Worm (Caenorhabditis elegans) whole organism, L2 larva: Measurements from ENCODE around the gene F54D12.10.

Experiments used
- C34F6.9 ChIP-seq: fragments of 150-350 bp; optimal IDR thresholded peaks from 2 replicates; lab custom pipeline; 2014; ENCODE audit warnings: missing biosample characterization, missing genetic modification characterization
- F13H6.1 ChIP-seq: sonication (generic microtip); optimal IDR thresholded peaks from 2 replicates; lab custom pipeline; 2016; ENCODE audit warnings: missing genetic modification characterization, missing compliant biosample characterization
- R02D3.7 ChIP-seq: fragments of 150-350 bp; optimal IDR thresholded peaks from 2 replicates; lab custom pipeline; 2014; ENCODE audit warnings: missing biosample characterization, missing genetic modification characterization
- alr-1 ChIP-seq: fragments of 150-350 bp; optimal IDR thresholded peaks from 2 replicates; lab custom pipeline; 2014; ENCODE audit warnings: missing biosample characterization, missing genetic modification characterization
- ama-1 ChIP-seq: fragments of 150-350 bp; optimal IDR thresholded peaks from 2 replicates; lab custom pipeline; 2018; ENCODE audit warnings: inconsistent platforms
- ceh-16 ChIP-seq: fragments of 150-350 bp; optimal IDR thresholded peaks from 2 replicates; lab custom pipeline; 2014; ENCODE audit warnings: missing biosample characterization, missing genetic modification characterization
- crh-2 ChIP-seq: sonication (generic microtip); optimal IDR thresholded peaks from 2 replicates; lab custom pipeline; 2017; ENCODE audit warnings: missing biosample characterization, missing genetic modification characterization
- dmd-4 ChIP-seq: sonication (generic microtip); optimal IDR thresholded peaks from 2 replicates; lab custom pipeline; 2017; ENCODE audit warnings: missing biosample characterization, missing genetic modification characterization
- elt-1 ChIP-seq: fragments of 150-350 bp; optimal IDR thresholded peaks from 2 replicates; lab custom pipeline; 2014; ENCODE audit warnings: missing biosample characterization, missing genetic modification characterization
- elt-3 ChIP-seq: sonication (generic microtip); optimal IDR thresholded peaks from 2 replicates; lab custom pipeline; 2017; ENCODE audit warnings: missing biosample characterization, missing genetic modification characterization
- fos-1 ChIP-seq: fragments of 150-350 bp; optimal IDR thresholded peaks from 2 replicates; lab custom pipeline; 2014; ENCODE audit warnings: missing biosample characterization, missing genetic modification characterization
- lin-13 ChIP-seq: fragments of 150-350 bp; optimal IDR thresholded peaks from 2 replicates; lab custom pipeline; 2014; ENCODE audit warnings: missing biosample characterization, missing genetic modification reagents, missing genetic modification characterization
- lin-39 ChIP-seq: fragments of 150-350 bp; optimal IDR thresholded peaks from 2 replicates; lab custom pipeline; 2014; ENCODE audit warnings: missing biosample characterization, missing genetic modification reagents, missing genetic modification characterization
- lsy-2 ChIP-seq, 2 experiments: fragments of 150-350 bp in 1 of 2; sonication (generic microtip) in 1 of 2; optimal IDR thresholded peaks; 2 replicates each; lab custom pipeline; 2014 to 2017; ENCODE audit warnings: missing biosample characterization in 2 of 2, missing genetic modification characterization in 2 of 2
- mab-5 ChIP-seq: fragments of 150-350 bp; optimal IDR thresholded peaks from 2 replicates; lab custom pipeline; 2014; ENCODE audit warnings: missing biosample characterization, missing genetic modification characterization
- nhr-11 ChIP-seq: fragments of 150-350 bp; optimal IDR thresholded peaks from 2 replicates; lab custom pipeline; 2014; ENCODE audit warnings: missing biosample characterization, missing genetic modification characterization
- nhr-12 ChIP-seq: fragments of 150-350 bp; optimal IDR thresholded peaks from 2 replicates; lab custom pipeline; 2014; ENCODE audit warnings: missing biosample characterization, missing genetic modification characterization
- nhr-21 ChIP-seq: fragments of 150-350 bp; optimal IDR thresholded peaks from 2 replicates; lab custom pipeline; 2014; ENCODE audit warnings: missing biosample characterization, missing genetic modification characterization
- nhr-77 ChIP-seq: fragments of 150-350 bp; optimal IDR thresholded peaks from 2 replicates; lab custom pipeline; 2014; ENCODE audit warnings: missing biosample characterization, missing genetic modification characterization
- peb-1 ChIP-seq: fragments of 150-350 bp; optimal IDR thresholded peaks from 2 replicates; lab custom pipeline; 2014; ENCODE audit warnings: missing biosample characterization, missing genetic modification characterization
- sem-4 ChIP-seq: fragments of 150-350 bp; optimal IDR thresholded peaks from 2 replicates; lab custom pipeline; 2014; ENCODE audit warnings: missing biosample characterization, missing genetic modification reagents, missing genetic modification characterization
- skn-1 ChIP-seq: sonication (generic microtip); optimal IDR thresholded peaks from 2 replicates; lab custom pipeline; 2017; ENCODE audit warnings: missing biosample characterization, missing genetic modification characterization
- sma-3 ChIP-seq: sonication (generic microtip); optimal IDR thresholded peaks from 2 replicates; lab custom pipeline; 2016; ENCODE audit warnings: missing genetic modification reagents, missing genetic modification characterization, missing compliant biosample characterization
- sma-9 ChIP-seq, 2 experiments: fragments of 150-350 bp in 1 of 2; sonication (generic microtip) in 1 of 2; optimal IDR thresholded peaks; 2 replicates each; lab custom pipeline; 2014 to 2016; ENCODE audit warnings: missing genetic modification characterization in 2 of 2, mild to moderate bottlenecking in 1 of 2, missing biosample characterization in 1 of 2, missing compliant biosample characterization in 1 of 2, missing genetic modification reagents in 1 of 2, moderate library complexity in 1 of 2
- unc-55 ChIP-seq: fragments of 150-350 bp; sonication (generic microtip); optimal IDR thresholded peaks from 3 replicates; lab custom pipeline; 2014; ENCODE audit warnings: missing biosample characterization, missing genetic modification reagents, missing genetic modification characterization
- unc-62 ChIP-seq: fragments of 150-350 bp; optimal IDR thresholded peaks from 2 replicates; lab custom pipeline; 2014; ENCODE audit warnings: missing biosample characterization, missing genetic modification reagents, missing genetic modification characterization
- zag-1 ChIP-seq: fragments of 150-350 bp; optimal IDR thresholded peaks from 2 replicates; lab custom pipeline; 2014; ENCODE audit warnings: missing biosample characterization, missing genetic modification characterization
- ztf-1 ChIP-seq: fragments of 200-800 bp; sonication (Bioruptor generic); conservative IDR thresholded peaks from 2 replicates; pipeline ENCODE4 v1.3.6; 2022; ENCODE audit warnings: missing genetic modification characterization, missing compliant biosample characterization
- ztf-11 ChIP-seq: sonication (generic microtip); optimal IDR thresholded peaks from 2 replicates; lab custom pipeline; 2017; ENCODE audit warnings: missing biosample characterization, missing genetic modification characterization
- ztf-4 ChIP-seq: fragments of 150-350 bp; optimal IDR thresholded peaks from 2 replicates; lab custom pipeline; 2014; ENCODE audit warnings: missing biosample characterization, missing genetic modification characterization

Gene F54D12.10

DNA sequence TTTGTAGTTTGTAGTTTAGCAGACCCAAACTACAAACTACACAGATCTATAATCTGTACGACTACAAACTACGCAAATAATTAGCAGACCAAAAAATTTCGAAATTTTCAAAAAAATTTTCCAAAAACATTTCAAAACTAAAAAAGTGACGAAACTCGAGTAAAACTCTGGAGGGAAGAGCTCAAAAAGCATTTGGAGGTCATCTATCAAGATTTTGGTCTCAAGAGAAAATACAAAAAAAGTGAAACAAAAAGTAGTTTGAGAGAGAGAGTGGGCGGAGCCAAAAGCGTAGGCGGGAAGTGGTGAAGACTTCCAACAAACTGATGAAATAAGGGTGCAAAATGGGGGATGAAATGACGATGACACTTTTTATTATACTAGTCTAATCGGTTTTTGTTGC lies 17.9 kb downstream of the F54D12.10 start:
- TF ChIP-seq lsy-2 (tag; optimal IDR thresholded peaks at IDR 0.05; lab: Kevin White, UChicago): peak in 1 of 2 experiments; percentile 11
- no peak for TF ChIP-seq C34F6.9 (tag; lab: Kevin White, UChicago)
- peak; percentile 27 for TF ChIP-seq unc-55

DNA sequence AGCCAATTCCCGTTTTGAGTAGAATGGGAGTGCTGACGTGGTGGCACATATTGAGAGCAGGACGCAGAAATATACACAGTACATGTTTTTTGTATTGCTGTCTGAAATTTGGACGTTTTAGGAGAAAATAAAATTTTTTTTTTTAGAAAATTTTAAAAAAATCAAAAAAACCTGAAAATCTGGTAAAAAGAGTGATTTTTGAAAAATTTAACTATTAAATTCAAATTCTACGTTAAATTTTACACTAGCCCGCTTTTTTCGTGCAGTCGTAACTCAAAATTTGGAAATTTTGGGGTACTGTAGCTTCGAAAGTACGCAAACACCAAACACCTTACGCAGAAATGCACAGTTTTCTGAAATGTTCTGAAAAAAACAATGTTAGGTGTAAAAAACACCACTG lies 20.3 kb downstream of the F54D12.10 start, which contains the start of gene C13A10.2:
Gene C13A10.2 (minus strand): TSS at position 101 of the 400 bp plus-strand sequence.
- TF ChIP-seq alr-1 (tag; lab: Kevin White, UChicago): no peak
- no peak for TF ChIP-seq ztf-4 (tag; lab: Kevin White, UChicago)
- no peak for TF ChIP-seq nhr-77 (tag; lab: Kevin White, UChicago)
- TF ChIP-seq fos-1 (tag; lab: Kevin White, UChicago): no peak
- no peak for TF ChIP-seq nhr-21
- TF ChIP-seq C34F6.9 (tag; lab: Kevin White, UChicago): no peak
- no peak for TF ChIP-seq nhr-12 (tag; lab: Kevin White, UChicago)
- TF ChIP-seq elt-3 (tag; lab: Kevin White, UChicago): no peak
- no peak for TF ChIP-seq ceh-16 (tag; lab: Kevin White, UChicago)
- no peak for TF ChIP-seq dmd-4 (tag; lab: Kevin White, UChicago)
- no peak for TF ChIP-seq lin-39 (tag; lab: Kevin White, UChicago)
- TF ChIP-seq nhr-11 (tag; lab: Kevin White, UChicago): no peak
- TF ChIP-seq skn-1 (tag; lab: Kevin White, UChicago): no peak
- TF ChIP-seq ama-1 (lab: Kevin White, UChicago): no peak
- TF ChIP-seq sma-9 (GFP tag; optimal IDR thresholded peaks at IDR 0.05; lab: Kevin White, UChicago): no peak
- TF ChIP-seq sma-9 (tag; optimal IDR thresholded peaks at IDR 0.05; lab: Kevin White, UChicago): no peak
- TF ChIP-seq mab-5: no peak
- TF ChIP-seq zag-1: no peak
- no peak for TF ChIP-seq unc-55
- no peak for TF ChIP-seq sma-3
- TF ChIP-seq crh-2 (tag; lab: Kevin White, UChicago): no peak

DNA sequence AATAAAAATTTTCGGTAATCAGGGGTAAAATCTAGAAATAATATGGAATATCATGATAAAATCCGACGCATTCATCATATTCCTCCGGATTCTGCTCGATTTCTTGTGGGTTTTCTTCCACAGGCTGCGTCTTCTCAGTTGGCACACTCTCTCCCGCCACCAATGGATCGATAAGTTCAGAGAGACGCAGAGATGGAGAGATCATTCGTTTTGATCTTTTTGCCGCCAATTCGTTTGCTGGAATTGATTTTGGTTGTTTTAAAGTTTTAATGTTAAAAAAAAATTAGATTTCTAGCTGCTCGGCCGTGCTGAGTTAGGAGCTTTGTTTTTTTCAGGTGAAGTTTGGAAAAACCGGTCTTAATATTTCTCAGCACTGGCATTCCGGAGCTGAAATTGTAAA lies 20.9 kb downstream of the F54D12.10 start:
- TF ChIP-seq ztf-11 (tag; lab: Kevin White, UChicago) (no peak), sma-3 (no peak), unc-62 (GFP tag; lab: Kevin White, UChicago) (no peak)

DNA sequence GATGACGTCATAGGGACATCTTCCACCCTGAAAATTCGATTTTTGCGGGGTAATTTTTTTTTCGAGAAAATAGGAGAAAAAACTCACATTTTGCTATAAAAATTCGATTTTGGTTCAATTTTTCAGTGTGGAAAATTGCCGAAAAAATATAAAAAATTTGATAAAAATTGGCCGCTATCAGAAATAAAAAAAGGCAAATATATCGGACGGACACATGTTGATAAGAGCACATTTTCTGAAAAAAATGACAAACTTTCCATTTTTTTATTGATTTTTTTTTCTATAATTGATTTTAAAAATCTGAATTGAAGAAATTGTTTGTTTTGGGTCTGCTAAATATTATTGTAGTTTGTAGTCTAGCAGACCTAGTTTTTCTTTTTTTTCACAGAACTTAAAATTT lies 22.7 kb downstream of the F54D12.10 start, which contains the start of gene C13A10.1:
Gene C13A10.1 (minus strand): TSS at position 170 of the 400 bp plus-strand sequence.
- peak; percentile 32 for TF ChIP-seq fos-1 (tag; lab: Kevin White, UChicago)
- no peak for TF ChIP-seq zag-1

DNA sequence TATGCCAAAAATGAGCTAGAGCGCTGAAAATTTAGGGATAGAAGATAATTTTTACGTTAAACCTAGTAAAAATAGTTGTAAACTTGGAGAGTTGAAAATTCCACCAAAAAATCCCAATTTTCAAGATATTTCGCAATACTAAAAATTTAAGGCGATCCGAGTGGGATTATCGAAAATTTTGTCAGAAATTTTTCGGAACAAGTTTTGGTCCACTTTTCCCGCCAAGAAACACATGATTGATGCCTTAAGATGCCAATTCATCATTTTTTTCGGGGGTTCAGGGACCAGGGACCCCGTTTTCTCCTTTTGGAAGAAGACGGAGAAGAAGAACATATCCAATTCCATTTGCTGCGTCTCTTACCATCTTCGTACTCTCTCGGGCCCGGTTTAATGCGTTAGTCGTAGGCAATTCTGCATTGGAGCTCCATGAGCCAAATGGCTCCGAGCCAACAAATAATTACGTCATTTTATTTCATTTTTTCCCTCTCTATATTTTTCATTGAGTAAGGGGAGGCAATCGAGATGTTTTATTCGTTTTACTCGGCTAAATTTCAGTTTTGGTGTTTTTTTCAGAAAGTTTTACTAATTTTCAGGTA lies 33.5 kb downstream of the F54D12.10 start:
- TF ChIP-seq lsy-2 (tag; optimal IDR thresholded peaks at IDR 0.05; lab: Kevin White, UChicago): peak in 1 of 2 experiments; percentile 37
- peak; percentile 72 for TF ChIP-seq unc-55
- TF ChIP-seq ztf-1 (GFP tag; lab: Robert Waterston, UW): no peak
- TF ChIP-seq mab-5: peak; percentile 78
- peak; percentile 4 for TF ChIP-seq sem-4 (tag; lab: Kevin White, UChicago)
- TF ChIP-seq F13H6.1: peak; percentile 28
- no peak for TF ChIP-seq C34F6.9 (tag; lab: Kevin White, UChicago)
- peak; percentile 48 for TF ChIP-seq sma-9 (GFP tag; optimal IDR thresholded peaks at IDR 0.05; lab: Kevin White, UChicago)
- TF ChIP-seq sma-9 (tag; optimal IDR thresholded peaks at IDR 0.05; lab: Kevin White, UChicago): no peak

DNA sequence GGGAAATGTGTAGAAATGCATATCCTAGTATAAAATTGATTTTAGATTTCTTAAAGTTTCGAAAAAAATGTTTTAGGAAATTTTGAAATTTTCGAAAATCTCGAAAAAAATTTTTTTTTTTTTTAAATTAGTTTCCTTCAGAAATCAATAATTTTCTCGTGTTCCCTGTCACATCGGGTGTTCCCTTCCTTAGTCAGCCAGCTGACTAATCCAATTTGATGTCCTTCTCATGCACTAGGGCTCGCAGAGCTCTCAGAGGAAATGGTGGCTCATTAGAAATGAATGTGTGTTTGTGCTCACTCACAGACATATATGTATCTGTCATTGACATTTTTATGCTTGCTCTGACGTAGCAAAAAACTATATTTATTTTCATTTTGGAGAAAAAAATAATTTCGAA lies 34.4 kb downstream of the F54D12.10 start:
- TF ChIP-seq lin-13 (GFP tag; lab: Kevin White, UChicago) (no peak), elt-1 (tag; lab: Kevin White, UChicago) (no peak), alr-1 (tag; lab: Kevin White, UChicago) (no peak), lsy-2 (tag; optimal IDR thresholded peaks at IDR 0.05; lab: Kevin White, UChicago) (peak in 1 of 2 experiments; percentile 17), unc-55 (peak; percentile 2), nhr-12 (tag; lab: Kevin White, UChicago) (no peak), sma-3 (no peak), nhr-77 (tag; lab: Kevin White, UChicago) (no peak), mab-5 (no peak), peb-1 (no peak), F13H6.1 (no peak), dmd-4 (tag; lab: Kevin White, UChicago) (no peak), fos-1 (tag; lab: Kevin White, UChicago) (no peak), R02D3.7 (tag; lab: Kevin White, UChicago) (no peak)
- TF ChIP-seq, all 48 proteins: peak for 2
